Worm (Caenorhabditis elegans): ENCODE results near the gene F11E6.10.

F11E6.10 gene

DNA sequence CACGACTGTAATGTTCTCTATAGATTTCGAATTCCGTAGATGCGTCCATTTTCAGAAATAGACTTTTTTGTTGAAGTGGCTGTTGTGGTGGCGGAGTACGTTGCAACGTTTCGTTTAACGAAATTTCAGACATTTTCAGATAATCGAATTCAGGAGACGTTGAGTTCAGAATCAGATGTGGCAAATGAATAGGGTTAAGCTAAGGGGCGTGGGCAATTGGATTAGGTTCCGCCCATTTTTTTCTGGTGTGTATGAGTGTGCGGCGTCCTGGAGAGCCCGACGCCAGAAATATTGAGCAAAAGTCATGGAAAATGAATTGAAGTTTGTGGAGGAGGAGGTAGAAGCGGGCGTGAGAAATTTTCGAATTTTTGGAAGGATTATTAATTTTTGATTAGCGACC is 49.6 kb downstream of the F11E6.10 start:
- TF ChIP-seq eyg-1 (tag; optimal IDR thresholded peaks at IDR 0.05) = no peak

All from whole organism, late embryonic.